Fruit fly (Drosophila melanogaster): Measurements from ENCODE around the gene Ctu2.

Ctu2 gene

dm6 chr2L:19492934-19493686, at the start of gene Ctu2, which contains the start of gene swm:
Gene Ctu2 (minus strand): TSS chr2L:19493253.
Gene swm (plus strand): TSS chr2L:19493251.
- TF ChIP-seq CG8301 (tag; optimal IDR thresholded peaks at IDR 0.05) (no peak), CG9948 (tag; optimal IDR thresholded peaks at IDR 0.05) (peak; percentile 43), gl (tag; optimal IDR thresholded peaks at IDR 0.05) (no peak), CG32121 (GFP tag; IDR thresholded peaks at IDR 0.05) (peak; percentile 56; the same call in 1 of the 2 replicates), CG34367 (tag; optimal IDR thresholded peaks at IDR 0.05) (no peak), EcR (GFP tag; optimal IDR thresholded peaks at IDR 0.05) (peak; percentile 19), CG13204 (GFP tag; optimal IDR thresholded peaks at IDR 0.05) (no peak), CG15710 (tag; optimal IDR thresholded peaks at IDR 0.05) (peak; percentile 70), Snoo (tag; optimal IDR thresholded peaks at IDR 0.05) (no peak)

- 0 out of 2 replicates have a peak, but pooled peaks have one; percentile 7 for TF ChIP-seq Ets98B (GFP tag; IDR thresholded peaks at IDR 0.05)
- TF ChIP-seq CG4496 (GFP tag; IDR thresholded peaks at IDR 0.05): no peak
- peak; percentile 17; the same call in 1 of the 2 replicates for TF ChIP-seq CG12605 (GFP tag; IDR thresholded peaks at IDR 0.05)
Measured at dm6 chr2L:19542268-19542773, 49.3 kb upstream of the Ctu2 start.

- TF ChIP-seq Snoo (tag; optimal IDR thresholded peaks at IDR 0.05) (no peak), CG12605 (GFP tag; IDR thresholded peaks at IDR 0.05) (no peak), CG17806 (tag; optimal IDR thresholded peaks at IDR 0.05) (no peak), rn (GFP tag; IDR thresholded peaks at IDR 0.05) (no peak), CG15710 (tag; optimal IDR thresholded peaks at IDR 0.05) (no peak), CG13204 (GFP tag; optimal IDR thresholded peaks at IDR 0.05) (no peak), gl (tag; optimal IDR thresholded peaks at IDR 0.05) (no peak), Pif1B (GFP tag; optimal IDR thresholded peaks at IDR 0.05) (no peak), fd96Ca (GFP tag; IDR thresholded peaks at IDR 0.05) (no peak), CG8159 (tag; optimal IDR thresholded peaks at IDR 0.05) (no peak), D1 (tag; optimal IDR thresholded peaks at IDR 0.05) (no peak)
Measured at dm6 chr2L:19540307-19540706, 47.3 kb upstream of the Ctu2 start, which contains the start of gene CG13081. Gene CG13081 (plus strand): TSS chr2L:19540607.

DNA sequence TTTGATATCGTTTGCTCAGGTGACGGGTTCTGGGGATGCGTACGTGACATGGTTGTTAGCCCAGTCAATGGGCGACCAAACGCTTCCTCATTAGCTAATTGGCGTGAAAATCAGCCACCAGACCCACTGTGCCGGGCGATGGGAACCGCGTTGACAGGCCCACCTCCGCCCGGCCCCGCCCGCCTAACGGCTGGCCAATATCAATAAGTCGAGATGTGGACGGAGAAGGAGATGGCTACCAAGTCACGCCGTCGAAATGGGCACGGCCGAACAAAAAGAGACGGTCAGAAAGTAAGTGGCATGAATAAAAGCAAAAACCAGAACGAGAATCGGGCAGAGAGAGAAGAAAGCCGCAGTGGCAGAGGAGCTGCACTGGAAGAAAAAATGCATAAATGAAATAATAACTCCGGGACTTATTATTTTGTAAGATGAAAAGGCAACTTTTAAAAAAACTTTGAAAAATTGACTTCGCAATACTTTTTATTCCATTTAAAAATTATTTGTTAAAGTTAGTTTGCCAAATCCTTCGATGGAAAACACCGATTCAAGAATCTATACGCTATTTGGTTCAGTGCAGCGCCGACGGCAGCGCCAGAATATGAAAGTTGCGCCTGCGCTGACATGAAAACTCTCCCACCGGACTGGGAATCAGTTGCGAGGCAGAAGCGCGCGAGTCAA, 44.9 kb upstream of the Ctu2 start, which contains the start of gene CG13082:
Gene CG13082 (plus strand): TSS at position 647 of the 678 bp plus-strand sequence.
- peak; percentile 49 for TF ChIP-seq CG32121 (GFP tag; IDR thresholded peaks at IDR 0.05)
- TF ChIP-seq CG15710 (tag; optimal IDR thresholded peaks at IDR 0.05): peak; percentile 79
- TF ChIP-seq gl (tag; optimal IDR thresholded peaks at IDR 0.05): no peak
- peak; percentile 83 for TF ChIP-seq CG4496 (GFP tag; IDR thresholded peaks at IDR 0.05)
- TF ChIP-seq CG14655 (GFP tag; optimal IDR thresholded peaks at IDR 0.05): peak; percentile 97
- TF ChIP-seq D1 (tag; optimal IDR thresholded peaks at IDR 0.05): no peak
- TF ChIP-seq CG8159 (tag; optimal IDR thresholded peaks at IDR 0.05): peak; percentile 83
- peak; percentile 93 for TF ChIP-seq Snoo (tag; optimal IDR thresholded peaks at IDR 0.05)
- TF ChIP-seq Pif1B (GFP tag; optimal IDR thresholded peaks at IDR 0.05): peak; percentile 89
- TF ChIP-seq CG12605 (GFP tag; IDR thresholded peaks at IDR 0.05): peak; percentile 75
- peak; percentile 11 for TF ChIP-seq EcR (GFP tag; optimal IDR thresholded peaks at IDR 0.05)
- TF ChIP-seq CG17806 (tag; optimal IDR thresholded peaks at IDR 0.05): peak; percentile 72
- TF ChIP-seq CG13204 (GFP tag; optimal IDR thresholded peaks at IDR 0.05): peak; percentile 44
- no peak for TF ChIP-seq rn (GFP tag; IDR thresholded peaks at IDR 0.05)
- no peak for TF ChIP-seq CG10348 (GFP tag; IDR thresholded peaks at IDR 0.05)
- peak; percentile 85 for TF ChIP-seq Pif1A (GFP tag; optimal IDR thresholded peaks at IDR 0.05)
- TF ChIP-seq fd96Ca (GFP tag; IDR thresholded peaks at IDR 0.05): peak; percentile 81
- peak; percentile 75 for TF ChIP-seq CG9948 (tag; optimal IDR thresholded peaks at IDR 0.05)
- TF ChIP-seq Ets98B (GFP tag; IDR thresholded peaks at IDR 0.05): peak; percentile 83
- TF ChIP-seq CG34367 (tag; optimal IDR thresholded peaks at IDR 0.05): peak; percentile 56
- peak; percentile 97 for TF ChIP-seq CG8301 (tag; optimal IDR thresholded peaks at IDR 0.05)

- TF ChIP-seq Snoo (tag; optimal IDR thresholded peaks at IDR 0.05): no peak
- TF ChIP-seq EcR (GFP tag; optimal IDR thresholded peaks at IDR 0.05): no peak
- TF ChIP-seq Pif1B (GFP tag; optimal IDR thresholded peaks at IDR 0.05): no peak
- TF ChIP-seq CG4496 (GFP tag; IDR thresholded peaks at IDR 0.05): no peak
- TF ChIP-seq CG10348 (GFP tag; IDR thresholded peaks at IDR 0.05): no peak
- no peak for TF ChIP-seq Pif1A (GFP tag; optimal IDR thresholded peaks at IDR 0.05)
- TF ChIP-seq D1 (tag; optimal IDR thresholded peaks at IDR 0.05): no peak
- TF ChIP-seq CG12605 (GFP tag; IDR thresholded peaks at IDR 0.05): no peak
- TF ChIP-seq CG14655 (GFP tag; optimal IDR thresholded peaks at IDR 0.05): no peak
- no peak for TF ChIP-seq CG8159 (tag; optimal IDR thresholded peaks at IDR 0.05)
- TF ChIP-seq fd96Ca (GFP tag; IDR thresholded peaks at IDR 0.05): no peak
- no peak for TF ChIP-seq CG34367 (tag; optimal IDR thresholded peaks at IDR 0.05)
Measured at dm6 chr2L:19535234-19535633, 42.2 kb upstream of the Ctu2 start, which contains the start of gene CG31697. Gene CG31697 (plus strand): TSS chr2L:19535448.

- peak; percentile 90 for TF ChIP-seq CG32121 (GFP tag; IDR thresholded peaks at IDR 0.05)
- peak; percentile 76 for TF ChIP-seq CG9948 (tag; optimal IDR thresholded peaks at IDR 0.05)
- TF ChIP-seq CG34367 (tag; optimal IDR thresholded peaks at IDR 0.05): peak; percentile 59
- TF ChIP-seq D1 (tag; optimal IDR thresholded peaks at IDR 0.05): peak; percentile 65
- TF ChIP-seq CG10348 (GFP tag; IDR thresholded peaks at IDR 0.05): peak; percentile 51; the same call in 1 of the 2 replicates
- TF ChIP-seq Snoo (tag; optimal IDR thresholded peaks at IDR 0.05): peak; percentile 76
- TF ChIP-seq CG14655 (GFP tag; optimal IDR thresholded peaks at IDR 0.05): peak; percentile 87
- TF ChIP-seq CG12605 (GFP tag; IDR thresholded peaks at IDR 0.05): peak; percentile 63
- peak; percentile 79 for TF ChIP-seq CG8159 (tag; optimal IDR thresholded peaks at IDR 0.05)
- TF ChIP-seq rn (GFP tag; IDR thresholded peaks at IDR 0.05): 0 out of 2 replicates have a peak, but pooled peaks have one; percentile 52
- peak; percentile 70 for TF ChIP-seq CG17806 (tag; optimal IDR thresholded peaks at IDR 0.05)
- TF ChIP-seq Ets98B (GFP tag; IDR thresholded peaks at IDR 0.05): peak; percentile 83
- TF ChIP-seq CG15710 (tag; optimal IDR thresholded peaks at IDR 0.05): peak; percentile 76
- peak; percentile 86 for TF ChIP-seq fd96Ca (GFP tag; IDR thresholded peaks at IDR 0.05)
- peak; percentile 78 for TF ChIP-seq Pif1B (GFP tag; optimal IDR thresholded peaks at IDR 0.05)
- TF ChIP-seq CG8301 (tag; optimal IDR thresholded peaks at IDR 0.05): peak; percentile 85
- TF ChIP-seq Pif1A (GFP tag; optimal IDR thresholded peaks at IDR 0.05): peak; percentile 86
- no peak for TF ChIP-seq EcR (GFP tag; optimal IDR thresholded peaks at IDR 0.05)
- peak; percentile 31 for TF ChIP-seq gl (tag; optimal IDR thresholded peaks at IDR 0.05)
- peak; percentile 63 for TF ChIP-seq CG13204 (GFP tag; optimal IDR thresholded peaks at IDR 0.05)
- TF ChIP-seq CG4496 (GFP tag; IDR thresholded peaks at IDR 0.05): peak; percentile 91
Measured at dm6 chr2L:19533247-19533646, 40.2 kb upstream of the Ctu2 start, which contains the start of gene CG33116. Gene CG33116 (plus strand): TSS chr2L:19533479.

All from whole organism, pupa.